Worm (Caenorhabditis elegans) whole organism, midembryonic: ENCODE data around the gene T04C12.33.

Source experiments
- T22C8.4 ChIP-seq: fragments of 200-800 bp; sonication (Bioruptor generic); IDR thresholded peaks from 2 replicates; pipeline ENCODE4 v1.3.6; 2022; ENCODE audit warnings: missing genetic modification characterization, missing compliant biosample characterization
- cog-1 ChIP-seq: sonication (generic microtip); optimal IDR thresholded peaks from 2 replicates; lab custom pipeline; 2016; ENCODE audit warnings: missing genetic modification characterization, missing compliant biosample characterization
- flt-1 ChIP-seq: fragments of 200-800 bp; sonication (Bioruptor generic); IDR thresholded peaks from 2 replicates; pipeline ENCODE4 v1.3.6; 2022; ENCODE audit warnings: missing genetic modification characterization, missing compliant biosample characterization
- klf-2 ChIP-seq: fragments of 200-800 bp; sonication (Bioruptor generic); conservative IDR thresholded peaks from 2 replicates; pipeline ENCODE4 v1.3.6; 2022; ENCODE audit warnings: missing genetic modification reagents, missing genetic modification characterization, missing compliant biosample characterization
- med-1 ChIP-seq: sonication (generic microtip); optimal IDR thresholded peaks from 2 replicates; lab custom pipeline; 2017; ENCODE audit warnings: missing genetic modification characterization, mild to moderate bottlenecking, missing compliant biosample characterization, antibody characterized with exemption, missing genetic modification reagents; ENCODE audit not compliant: insufficient read depth
- ref-1 ChIP-seq: fragments of 200-800 bp; sonication (Bioruptor generic); conservative IDR thresholded peaks from 2 replicates; pipeline ENCODE4 v1.3.6; 2022; ENCODE audit warnings: missing genetic modification reagents, missing genetic modification characterization, missing compliant biosample characterization
- tab-1 ChIP-seq: fragments of 200-800 bp; sonication (Bioruptor generic); IDR thresholded peaks from 2 replicates; pipeline ENCODE4 v1.3.6; 2022; ENCODE audit warnings: missing genetic modification characterization, missing compliant biosample characterization
- ztf-23 ChIP-seq: fragments of 200-800 bp; sonication (Bioruptor generic); IDR thresholded peaks from 2 replicates; pipeline ENCODE4 v1.3.6; 2022; ENCODE audit warnings: missing genetic modification reagents, missing genetic modification characterization, missing compliant biosample characterization
- ztf-29 ChIP-seq: fragments of 200-800 bp; sonication (Bioruptor generic); IDR thresholded peaks from 2 replicates; pipeline ENCODE4 v1.3.6; 2022; ENCODE audit warnings: missing genetic modification reagents, missing genetic modification characterization, missing compliant biosample characterization

The T04C12.33 gene

ce11 chrV:11082964-11083363, 30.9 kb downstream of the T04C12.33 start:
- TF ChIP-seq T22C8.4 (GFP tag; lab: Robert Waterston, UW), result no peak
- TF ChIP-seq ref-1 (GFP tag; lab: Robert Waterston, UW), result no peak
- no peak for TF ChIP-seq flt-1 (GFP tag; lab: Robert Waterston, UW)
- TF ChIP-seq ztf-29 (GFP tag; lab: Robert Waterston, UW), result no peak
- TF ChIP-seq klf-2 (GFP tag; lab: Robert Waterston, UW), result no peak
- no peak for TF ChIP-seq cog-1 (tag; lab: Kevin White, UChicago)
- no peak for TF ChIP-seq ztf-23 (GFP tag; lab: Robert Waterston, UW)
- TF ChIP-seq med-1 (GFP tag; lab: Kevin White, UChicago), result no peak
- TF ChIP-seq tab-1 (GFP tag; lab: Robert Waterston, UW), result no peak

ce11 chrV:11083691-11084090, 31.7 kb downstream of the T04C12.33 start:
- no peak for TF ChIP-seq ztf-29 (GFP tag; lab: Robert Waterston, UW)
- TF ChIP-seq klf-2 (GFP tag; lab: Robert Waterston, UW), result no peak
- no peak for TF ChIP-seq med-1 (GFP tag; lab: Kevin White, UChicago)
- TF ChIP-seq cog-1 (tag; lab: Kevin White, UChicago), result peak; percentile 77

- TF ChIP-seq cog-1 (tag; lab: Kevin White, UChicago) (no peak), klf-2 (GFP tag; lab: Robert Waterston, UW) (no peak), ztf-29 (GFP tag; lab: Robert Waterston, UW) (no peak)
Measured at ce11 chrV:11087119-11087518, 35.1 kb downstream of the T04C12.33 start.

ce11 chrV:11087519-11087998, 35.5 kb downstream of the T04C12.33 start, which contains the start of gene Y42A5A.1:
Gene Y42A5A.1 (plus strand): TSS chrV:11087948.
- no peak for TF ChIP-seq klf-2 (GFP tag; lab: Robert Waterston, UW)

- TF ChIP-seq klf-2 (GFP tag; lab: Robert Waterston, UW) (no peak), tab-1 (GFP tag; lab: Robert Waterston, UW) (no peak), ztf-23 (GFP tag; lab: Robert Waterston, UW) (no peak), flt-1 (GFP tag; lab: Robert Waterston, UW) (no peak), ztf-29 (GFP tag; lab: Robert Waterston, UW) (no peak), ref-1 (GFP tag; lab: Robert Waterston, UW) (no peak), med-1 (GFP tag; lab: Kevin White, UChicago) (no peak), cog-1 (tag; lab: Kevin White, UChicago) (no peak), T22C8.4 (GFP tag; lab: Robert Waterston, UW) (no peak)
Measured at ce11 chrV:11093163-11094091, 41.4 kb downstream of the T04C12.33 start, which contains the start of gene lact-8. Gene lact-8 (minus strand): TSS chrV:11093607.

ce11 chrV:11094698-11095097, 42.7 kb downstream of the T04C12.33 start:
- TF ChIP-seq flt-1 (GFP tag; lab: Robert Waterston, UW), result no peak
- TF ChIP-seq T22C8.4 (GFP tag; lab: Robert Waterston, UW), result no peak
- no peak for TF ChIP-seq tab-1 (GFP tag; lab: Robert Waterston, UW)
- TF ChIP-seq cog-1 (tag; lab: Kevin White, UChicago), result no peak
- TF ChIP-seq ref-1 (GFP tag; lab: Robert Waterston, UW), result no peak
- TF ChIP-seq ztf-23 (GFP tag; lab: Robert Waterston, UW), result no peak
- no peak for TF ChIP-seq ztf-29 (GFP tag; lab: Robert Waterston, UW)
- TF ChIP-seq med-1 (GFP tag; lab: Kevin White, UChicago), result no peak
- no peak for TF ChIP-seq klf-2 (GFP tag; lab: Robert Waterston, UW)

- TF ChIP-seq cog-1 (tag; lab: Kevin White, UChicago) (no peak), ztf-29 (GFP tag; lab: Robert Waterston, UW) (no peak), ztf-23 (GFP tag; lab: Robert Waterston, UW) (no peak), tab-1 (GFP tag; lab: Robert Waterston, UW) (no peak), flt-1 (GFP tag; lab: Robert Waterston, UW) (no peak), med-1 (GFP tag; lab: Kevin White, UChicago) (no peak), ref-1 (GFP tag; lab: Robert Waterston, UW) (no peak), T22C8.4 (GFP tag; lab: Robert Waterston, UW) (no peak), klf-2 (GFP tag; lab: Robert Waterston, UW) (no peak)
Measured at ce11 chrV:11095873-11096272, 43.9 kb downstream of the T04C12.33 start, which contains the start of gene Y42A5A.3. Gene Y42A5A.3 (minus strand): TSS chrV:11095973.

ce11 chrV:11098599-11098998, 46.6 kb downstream of the T04C12.33 start, which contains the start of gene cdkl-1:
Gene cdkl-1 (plus strand): TSS chrV:11098899.
- TF ChIP-seq T22C8.4 (GFP tag; lab: Robert Waterston, UW), result no peak
- TF ChIP-seq klf-2 (GFP tag; lab: Robert Waterston, UW), result no peak
- no peak for TF ChIP-seq ztf-23 (GFP tag; lab: Robert Waterston, UW)
- no peak for TF ChIP-seq ztf-29 (GFP tag; lab: Robert Waterston, UW)
- TF ChIP-seq tab-1 (GFP tag; lab: Robert Waterston, UW), result no peak
- no peak for TF ChIP-seq cog-1 (tag; lab: Kevin White, UChicago)
- TF ChIP-seq med-1 (GFP tag; lab: Kevin White, UChicago), result no peak
- no peak for TF ChIP-seq ref-1 (GFP tag; lab: Robert Waterston, UW)
- no peak for TF ChIP-seq flt-1 (GFP tag; lab: Robert Waterston, UW)
